Fruit fly (Drosophila melanogaster) whole organism, embryonic: ENCODE measurements around the gene CG32137.

Experiments used
- Asciz ChIP-seq: fragments of 200-800 bp; sonication (Bioruptor generic); optimal IDR thresholded peaks from 2 replicates; lab custom pipeline; 2017; ENCODE audit warnings: missing biosample characterization, mild to moderate bottlenecking, missing genetic modification characterization, missing genetic modification reagents
- Bdp1 ChIP-seq: fragments of 200-800 bp; sonication (Bioruptor generic); optimal IDR thresholded peaks from 3 replicates; lab custom pipeline; 2016; ENCODE audit warnings: missing biosample characterization, missing genetic modification characterization
- CG10267 ChIP-seq: fragments of 200-800 bp; sonication (Bioruptor generic); optimal IDR thresholded peaks from 2 replicates; lab custom pipeline; 2018; ENCODE audit warnings: missing biosample characterization, mild to moderate bottlenecking, missing genetic modification characterization, moderate library complexity
- CG11093 ChIP-seq: fragments of 200-800 bp; sonication (Bioruptor generic); IDR thresholded peaks from 3 replicates; pipeline ENCODE4 v1.3.6; 2022; ENCODE audit warnings: missing biosample characterization, missing genetic modification characterization
- CG11504 ChIP-seq: fragments of 200-800 bp; sonication (Bioruptor generic); optimal IDR thresholded peaks from 3 replicates; lab custom pipeline; 2019; ENCODE audit warnings: missing biosample characterization, mild to moderate bottlenecking, missing genetic modification characterization, moderate library complexity
- CG12155 ChIP-seq: fragments of 200-800 bp; sonication (Bioruptor generic); optimal IDR thresholded peaks from 3 replicates; lab custom pipeline; 2016; ENCODE audit warnings: missing biosample characterization, missing genetic modification characterization
- CG14441 ChIP-seq: fragments of 200-800 bp; sonication (Bioruptor generic); IDR thresholded peaks from 2 replicates; pipeline ENCODE4 v1.3.6; 2022; ENCODE audit warnings: missing biosample characterization, missing genetic modification characterization
- CG1603 ChIP-seq: fragments of 200-800 bp; sonication (Bioruptor generic); optimal IDR thresholded peaks from 2 replicates; lab custom pipeline; 2019; ENCODE audit warnings: missing biosample characterization, mild to moderate bottlenecking, missing genetic modification characterization, moderate library complexity
- CG17612 ChIP-seq: fragments of 200-800 bp; sonication (Bioruptor generic); IDR thresholded peaks from 2 replicates; pipeline ENCODE4 v1.3.6; 2022; ENCODE audit warnings: missing biosample characterization, missing genetic modification characterization
- CG2116 ChIP-seq: fragments of 200-800 bp; sonication (Bioruptor generic); optimal IDR thresholded peaks from 3 replicates; lab custom pipeline; 2018; ENCODE audit warnings: missing biosample characterization, mild to moderate bottlenecking, missing genetic modification characterization
- CG2202 ChIP-seq: fragments of 200-800 bp; sonication (Bioruptor generic); optimal IDR thresholded peaks from 2 replicates; lab custom pipeline; 2018; ENCODE audit warnings: missing biosample characterization, mild to moderate bottlenecking, missing genetic modification characterization
- CG32772 ChIP-seq: fragments of 200-800 bp; sonication (Bioruptor generic); IDR thresholded peaks from 2 replicates; pipeline ENCODE4 v1.3.6; 2022; ENCODE audit warnings: missing biosample characterization, missing genetic modification characterization
- CG3847 ChIP-seq: fragments of 200-800 bp; sonication (Bioruptor generic); IDR thresholded peaks from 2 replicates; pipeline ENCODE4 v1.3.6; 2022; ENCODE audit warnings: missing biosample characterization, missing genetic modification characterization
- CG6689 ChIP-seq: fragments of 200-800 bp; sonication (Bioruptor generic); IDR thresholded peaks from 2 replicates; pipeline ENCODE4 v1.3.6; 2022; ENCODE audit warnings: missing biosample characterization, missing genetic modification characterization
- CG7987 ChIP-seq: fragments of 200-800 bp; sonication (Bioruptor generic); optimal IDR thresholded peaks from 2 replicates; lab custom pipeline; 2018; ENCODE audit warnings: missing biosample characterization, mild to moderate bottlenecking, missing genetic modification characterization, moderate library complexity
- CG8944 ChIP-seq: fragments of 200-800 bp; sonication (Bioruptor generic); optimal IDR thresholded peaks from 3 replicates; lab custom pipeline; 2016; ENCODE audit warnings: missing biosample characterization, missing genetic modification characterization
- CG9437 ChIP-seq: fragments of 200-800 bp; sonication (Bioruptor generic); optimal IDR thresholded peaks from 2 replicates; lab custom pipeline; 2018; ENCODE audit warnings: missing biosample characterization, mild to moderate bottlenecking, missing genetic modification characterization
- CG9876 ChIP-seq: fragments of 200-800 bp; sonication (Bioruptor generic); optimal IDR thresholded peaks from 2 replicates; lab custom pipeline; 2016; ENCODE audit warnings: missing biosample characterization, missing genetic modification characterization
- D ChIP-seq, 2 experiments: fragments of 200-800 bp in 1 of 2; fragments of >200 bp in 1 of 2; sonication (Bioruptor generic) in 1 of 2; optimal IDR thresholded peaks; 2 replicates in 1 of 2; 3 replicates in 1 of 2; lab custom pipeline; 2017; ENCODE audit warnings: mild to moderate bottlenecking in 1 of 2, missing biosample characterization in 1 of 2, missing genetic modification characterization in 1 of 2, missing genetic modification reagents in 1 of 2
- Dfd ChIP-seq, 2 experiments: fragments of >200 bp; optimal IDR thresholded peaks; 2 replicates each; lab custom pipeline; 2017; ENCODE audit warnings: missing biosample characterization in 2 of 2, missing genetic modification characterization in 2 of 2
- E2f1 ChIP-seq: fragments of 200-800 bp; sonication (Bioruptor generic); IDR thresholded peaks from 2 replicates; pipeline ENCODE4 v1.3.6; 2022; ENCODE audit warnings: missing biosample characterization, missing genetic modification characterization
- HLHmδ ChIP-seq: fragments of 200-800 bp; sonication (Bioruptor generic); optimal IDR thresholded peaks from 2 replicates; lab custom pipeline; 2018; ENCODE audit warnings: missing biosample characterization, mild to moderate bottlenecking, missing genetic modification characterization, moderate library complexity
- Hand ChIP-seq: fragments of 200-800 bp; sonication (Bioruptor generic); optimal IDR thresholded peaks from 2 replicates; lab custom pipeline; 2017; ENCODE audit warnings: mild to moderate bottlenecking, missing biosample characterization, missing genetic modification reagents, missing genetic modification characterization
- Hmr ChIP-seq: fragments of 200-800 bp; sonication (Bioruptor generic); optimal IDR thresholded peaks from 3 replicates; lab custom pipeline; 2017; ENCODE audit warnings: mild to moderate bottlenecking, missing biosample characterization, missing genetic modification reagents, missing genetic modification characterization
- Hmx ChIP-seq: fragments of 200-800 bp; sonication (Bioruptor generic); optimal IDR thresholded peaks from 2 replicates; lab custom pipeline; 2016; ENCODE audit warnings: missing biosample characterization, missing genetic modification characterization
- Hr51 ChIP-seq, 2 experiments: fragments of 200-800 bp; sonication (Bioruptor generic); optimal IDR thresholded peaks; 2 replicates in 1 of 2; 3 replicates in 1 of 2; lab custom pipeline; 2016 to 2018; ENCODE audit warnings: missing biosample characterization in 2 of 2, missing genetic modification characterization in 2 of 2, mild to moderate bottlenecking in 1 of 2, moderate library complexity in 1 of 2
- Hr78 ChIP-seq, 2 experiments: fragments of 200-800 bp in 1 of 2; fragments of >200 bp in 1 of 2; sonication (Bioruptor generic) in 1 of 2; optimal IDR thresholded peaks; 2 replicates each; lab custom pipeline; 2017 to 2019; ENCODE audit warnings: missing biosample characterization in 2 of 2, missing genetic modification characterization in 2 of 2, mild to moderate bottlenecking in 1 of 2, moderate library complexity in 1 of 2
- Hsf ChIP-seq: fragments of 200-800 bp; sonication (Bioruptor generic); optimal IDR thresholded peaks from 3 replicates; lab custom pipeline; 2016; ENCODE audit warnings: missing biosample characterization, missing genetic modification characterization
- Jarid2 ChIP-seq: fragments of 200-800 bp; sonication (Bioruptor generic); optimal IDR thresholded peaks from 3 replicates; lab custom pipeline; 2017; ENCODE audit warnings: mild to moderate bottlenecking, missing biosample characterization, missing genetic modification reagents, missing genetic modification characterization
- Ptx1 ChIP-seq: fragments of 200-800 bp; sonication (Bioruptor generic); IDR thresholded peaks from 2 replicates; pipeline ENCODE4 v1.3.6; 2022; ENCODE audit warnings: missing biosample characterization, missing genetic modification characterization
- ato ChIP-seq: fragments of 200-800 bp; sonication (Bioruptor generic); IDR thresholded peaks from 2 replicates; pipeline ENCODE4 v1.3.6; 2022; ENCODE audit warnings: missing biosample characterization, missing genetic modification characterization; ENCODE audit not compliant: partially characterized antibody
- az2 ChIP-seq: fragments of 200-800 bp; sonication (Bioruptor generic); optimal IDR thresholded peaks from 3 replicates; lab custom pipeline; 2016; ENCODE audit warnings: missing biosample characterization, missing genetic modification characterization
- bcd ChIP-seq: fragments of 200-800 bp; sonication (Bioruptor generic); optimal IDR thresholded peaks from 2 replicates; lab custom pipeline; 2017; ENCODE audit warnings: missing biosample characterization, mild to moderate bottlenecking, missing genetic modification characterization
- cad ChIP-seq: fragments of >200 bp; optimal IDR thresholded peaks from 2 replicates; lab custom pipeline; 2017; ENCODE audit warnings: missing biosample characterization, missing genetic modification characterization
- caup ChIP-seq: fragments of 200-800 bp; sonication (Bioruptor generic); optimal IDR thresholded peaks from 3 replicates; lab custom pipeline; 2017; ENCODE audit warnings: missing biosample characterization, mild to moderate bottlenecking, missing genetic modification characterization, moderate library complexity; ENCODE audit not compliant: severe bottlenecking
- croc ChIP-seq: fragments of 200-800 bp; sonication (Bioruptor generic); conservative IDR thresholded peaks from 3 replicates; pipeline ENCODE4 v1.3.6; 2022; ENCODE audit warnings: missing biosample characterization, missing genetic modification characterization
- danr ChIP-seq: fragments of 200-800 bp; sonication (Bioruptor generic); IDR thresholded peaks from 2 replicates; pipeline ENCODE4 v1.3.6; 2022; ENCODE audit warnings: missing biosample characterization, missing genetic modification characterization
- dysf ChIP-seq: fragments of 200-800 bp; sonication (Bioruptor generic); IDR thresholded peaks from 3 replicates; pipeline ENCODE4 v1.3.6; 2022; ENCODE audit warnings: missing biosample characterization, missing genetic modification characterization
- esg ChIP-seq: fragments of 200-800 bp; sonication (Bioruptor generic); conservative IDR thresholded peaks from 2 replicates; pipeline ENCODE4 v1.3.6; 2022; ENCODE audit warnings: missing biosample characterization, missing genetic modification characterization
- gcm ChIP-seq: fragments of 200-800 bp; sonication (Bioruptor generic); optimal IDR thresholded peaks from 2 replicates; lab custom pipeline; 2019; ENCODE audit warnings: missing biosample characterization, mild to moderate bottlenecking, missing genetic modification characterization, moderate library complexity
- gsb-n ChIP-seq: fragments of 200-800 bp; sonication (Bioruptor generic); optimal IDR thresholded peaks from 3 replicates; lab custom pipeline; 2018; ENCODE audit warnings: missing biosample characterization, mild to moderate bottlenecking, missing genetic modification characterization
- jigr1 ChIP-seq: fragments of 200-800 bp; sonication (Bioruptor generic); IDR thresholded peaks from 3 replicates; pipeline ENCODE4 v1.3.6; 2022; ENCODE audit warnings: missing biosample characterization, missing genetic modification characterization
- kni ChIP-seq: fragments of 200-800 bp; sonication (Bioruptor generic); optimal IDR thresholded peaks from 3 replicates; lab custom pipeline; 2017; ENCODE audit warnings: mild to moderate bottlenecking, missing biosample characterization, missing genetic modification reagents, missing genetic modification characterization
- lilli ChIP-seq: fragments of 200-800 bp; sonication (Bioruptor generic); optimal IDR thresholded peaks from 3 replicates; lab custom pipeline; 2016; ENCODE audit warnings: missing biosample characterization, missing genetic modification characterization
- otp ChIP-seq: fragments of 200-800 bp; sonication (Bioruptor generic); IDR thresholded peaks from 3 replicates; pipeline ENCODE4, ENCODE4 v1.3.6; 2022; ENCODE audit warnings: missing biosample characterization, missing genetic modification characterization
- pita ChIP-seq: fragments of 200-800 bp; sonication (Bioruptor generic); optimal IDR thresholded peaks from 2 replicates; lab custom pipeline; 2017; ENCODE audit warnings: missing biosample characterization, mild to moderate bottlenecking, missing genetic modification characterization
- repo ChIP-seq: fragments of 200-800 bp; sonication (Bioruptor generic); optimal IDR thresholded peaks from 2 replicates; lab custom pipeline; 2016; ENCODE audit warnings: missing biosample characterization, missing genetic modification characterization
- ttk ChIP-seq: fragments of 200-800 bp; sonication (Bioruptor generic); IDR thresholded peaks from 2 replicates; pipeline ENCODE4 v2.1.2; 2022; ENCODE audit warnings: missing biosample characterization, missing genetic modification characterization
- yki ChIP-seq: fragments of >200 bp; optimal IDR thresholded peaks from 3 replicates; lab custom pipeline; 2018
- zf30C ChIP-seq: fragments of 200-800 bp; sonication (Bioruptor generic); optimal IDR thresholded peaks from 3 replicates; lab custom pipeline; 2018; ENCODE audit warnings: missing biosample characterization, mild to moderate bottlenecking, missing genetic modification characterization

CG32137 gene

dm6 chr3L:13957212-13957668 lies 18.2 kb downstream of the CG32137 start (continued):
- no peak for TF ChIP-seq cad
- peak; percentile 1 for TF ChIP-seq caup (GFP tag; lab: Kevin White, UChicago)
- no peak for TF ChIP-seq otp (GFP tag; lab: Robert Waterston, UW)
- TF ChIP-seq CG11093 (GFP tag; lab: Robert Waterston, UW) = no peak
- TF ChIP-seq CG2116 (GFP tag; lab: Kevin White, UChicago) = peak; percentile 37
- no peak; the same call in 1 of the 2 replicates for TF ChIP-seq E2f1 (GFP tag; lab: Robert Waterston, UW)
- no peak for TF ChIP-seq CG17612 (GFP tag; lab: Robert Waterston, UW)
- TF ChIP-seq Hand (GFP tag; lab: Kevin White, UChicago) = no peak
- 0 out of 2 replicates have a peak, but pooled peaks have one; percentile 35 for TF ChIP-seq CG32772 (GFP tag; lab: Robert Waterston, UW)
- TF ChIP-seq CG9876 = no peak
- TF ChIP-seq bcd = peak; percentile 70
- TF ChIP-seq CG6689 = peak; percentile 75
- peak; percentile 80 for TF ChIP-seq Asciz
- TF ChIP-seq dysf (GFP tag; lab: Robert Waterston, UW) = peak; percentile 51
- TF ChIP-seq Hr78 (GFP tag; optimal IDR thresholded peaks at IDR 0.05; lab: Kevin White, UChicago) = peak in 1 of 2 experiments; percentile 42
- TF ChIP-seq croc = no peak; the same call in 1 of the 3 replicates
- TF ChIP-seq esg (GFP tag; lab: Robert Waterston, UW) = peak; percentile 19; the same call in 1 of the 2 replicates
- 0 out of 2 replicates have a peak, but pooled peaks have one; percentile 37 for TF ChIP-seq CG3847
- TF ChIP-seq Hr51 (GFP tag; optimal IDR thresholded peaks at IDR 0.05; lab: Kevin White, UChicago) = peak in 1 of 2 experiments; percentile 86
- TF ChIP-seq gcm = peak; percentile 68
- peak; percentile 44 for TF ChIP-seq zf30C (GFP tag; lab: Kevin White, UChicago)
- TF ChIP-seq CG7987 (GFP tag; lab: Kevin White, UChicago) = no peak
- peak; percentile 79 for TF ChIP-seq az2
- no peak for TF ChIP-seq HLHmδ (GFP tag; lab: Kevin White, UChicago)
- no peak for TF ChIP-seq yki (lab: Kevin White, UChicago)
- TF ChIP-seq repo (GFP tag; lab: Kevin White, UChicago) = no peak
- TF ChIP-seq Hmr = no peak
- no peak for TF ChIP-seq ato (GFP tag; lab: Robert Waterston, UW)
- no peak for TF ChIP-seq pita (GFP tag; lab: Kevin White, UChicago)
- TF ChIP-seq CG1603 = peak; percentile 3
- peak; percentile 46 for TF ChIP-seq Ptx1
- TF ChIP-seq CG10267 = peak; percentile 79
- TF ChIP-seq Bdp1 (GFP tag; lab: Kevin White, UChicago) = no peak
- peak; percentile 43 for TF ChIP-seq CG12155 (GFP tag; lab: Kevin White, UChicago)
- peak; percentile 7 for TF ChIP-seq Hmx (GFP tag; lab: Kevin White, UChicago)
- TF ChIP-seq ttk (GFP tag; lab: Robert Waterston, UW) = peak; percentile 51; the same call in 1 of the 2 replicates
- TF ChIP-seq CG9437 (GFP tag; lab: Kevin White, UChicago) = peak; percentile 83
- peak; percentile 89 for TF ChIP-seq CG11504 (tag; lab: Kevin White, UChicago)
- no peak for TF ChIP-seq CG14441 (GFP tag; lab: Robert Waterston, UW)
- TF ChIP-seq CG2202 = peak; percentile 36
- TF ChIP-seq kni = no peak
- TF ChIP-seq D (optimal IDR thresholded peaks at IDR 0.05; lab: Kevin White, UChicago) = no peak
- peak; percentile 87 for TF ChIP-seq D (GFP tag; optimal IDR thresholded peaks at IDR 0.05; lab: Kevin White, UChicago)
- peak; percentile 71 for TF ChIP-seq Hsf (GFP tag; lab: Kevin White, UChicago)
- no peak for TF ChIP-seq CG8944 (GFP tag; lab: Kevin White, UChicago)
- TF ChIP-seq jigr1 (GFP tag; lab: Robert Waterston, UW) = peak; percentile 39; the same call in 1 of the 3 replicates
- peak; percentile 73 for TF ChIP-seq gsb-n (tag; lab: Kevin White, UChicago)
- TF ChIP-seq Jarid2 (GFP tag; lab: Kevin White, UChicago) = peak; percentile 53
- TF ChIP-seq Dfd (GFP tag; optimal IDR thresholded peaks at IDR 0.05; lab: Kevin White, UChicago) = no peak
- no peak for TF ChIP-seq danr (GFP tag; lab: Robert Waterston, UW)
- TF ChIP-seq lilli (GFP tag; lab: Kevin White, UChicago) = peak; percentile 4
